Worm (Caenorhabditis elegans): ENCODE results near the gene math-8.

Gene math-8

ce11 chrII:1889071-1889470 lies at the start of gene math-8:
Gene math-8 (minus strand): TSS chrII:1889171.
- no peak for TF ChIP-seq nhr-102 (tag; optimal IDR thresholded peaks at IDR 0.05)
- no peak for TF ChIP-seq snpc-1.2 (GFP tag; IDR thresholded peaks at IDR 0.05)
- TF ChIP-seq nhr-76 (tag; optimal IDR thresholded peaks at IDR 0.05) = no peak
- TF ChIP-seq ceh-62 (tag; optimal IDR thresholded peaks at IDR 0.05) = no peak
- TF ChIP-seq Y105C5A.15 (GFP tag; IDR thresholded peaks at IDR 0.05) = no peak
- TF ChIP-seq ces-1 (GFP tag; optimal IDR thresholded peaks at IDR 0.05) = no peak

ce11 chrII:1928578-1928977 lies 39.6 kb upstream of the math-8 start:
- peak; percentile 30; the same call in 1 of the 2 replicates for TF ChIP-seq lin-38 (GFP tag; IDR thresholded peaks at IDR 0.05)
- no peak for TF ChIP-seq nhr-11 (tag; optimal IDR thresholded peaks at IDR 0.05)
- TF ChIP-seq nhr-42 (GFP tag; IDR thresholded peaks at IDR 0.05) = no peak
- no peak for TF ChIP-seq F37D6.2 (tag; optimal IDR thresholded peaks at IDR 0.05)
- peak; percentile 25 for TF ChIP-seq aha-1 (tag)

- no peak for TF ChIP-seq nhr-25 (tag; optimal IDR thresholded peaks at IDR 0.05; ENCODE audit: borderline replicate concordance, insufficient read depth)
- TF ChIP-seq fos-1 (tag; optimal IDR thresholded peaks at IDR 0.05) = no peak
- TF ChIP-seq aly-2 (tag; optimal IDR thresholded peaks at IDR 0.05) = no peak
- TF ChIP-seq nhr-111 (GFP tag; optimal IDR thresholded peaks at IDR 0.05) = no peak
- TF ChIP-seq mdt-29 (GFP tag; IDR thresholded peaks at IDR 0.05) = no peak
- no peak for TF ChIP-seq pha-4 (GFP tag; IDR thresholded peaks at IDR 0.05)
- TF ChIP-seq pha-4 (tag; optimal IDR thresholded peaks at IDR 0.05) = no peak
- TF ChIP-seq cey-2 (tag; optimal IDR thresholded peaks at IDR 0.05; ENCODE audit: borderline replicate concordance, insufficient read depth) = no peak
- TF ChIP-seq zfp-2 (tag; optimal IDR thresholded peaks at IDR 0.05) = no peak
- no peak for TF ChIP-seq ctbp-1 (GFP tag; IDR thresholded peaks at IDR 0.05)
- TF ChIP-seq gei-8 (GFP tag; optimal IDR thresholded peaks at IDR 0.05) = no peak
- no peak for TF ChIP-seq lin-38 (GFP tag; IDR thresholded peaks at IDR 0.05)
- TF ChIP-seq lin-29 (GFP tag; IDR thresholded peaks at IDR 0.05) = no peak
- no peak for TF ChIP-seq F37D6.2 (tag; optimal IDR thresholded peaks at IDR 0.05)
- no peak for TF ChIP-seq madf-9 (GFP tag; conservative IDR thresholded peaks at IDR 0.05)
- TF ChIP-seq lin-1 (GFP tag; IDR thresholded peaks at IDR 0.05) = no peak
- no peak for TF ChIP-seq ceh-32 (tag; optimal IDR thresholded peaks at IDR 0.05; ENCODE audit: poor library complexity)
- TF ChIP-seq ceh-62 (tag; optimal IDR thresholded peaks at IDR 0.05) = no peak
- no peak for TF ChIP-seq fkh-10 (GFP tag; optimal IDR thresholded peaks at IDR 0.05)
- TF ChIP-seq lin-15B (tag; optimal IDR thresholded peaks at IDR 0.05) = no peak
- no peak for TF ChIP-seq egl-43 (GFP tag; IDR thresholded peaks at IDR 0.05)
These were observed 37.2 kb upstream of the math-8 start, which contains the start of gene F52C6.2 for ce11 chrII:1926162-1926561. Gene F52C6.2 (plus strand): TSS chrII:1926462.

- TF ChIP-seq dve-1 (tag; optimal IDR thresholded peaks at IDR 0.05; ENCODE audit: insufficient read depth) (no peak), nhr-25 (tag; optimal IDR thresholded peaks at IDR 0.05; ENCODE audit: borderline replicate concordance, insufficient read depth) (no peak), ces-1 (GFP tag; optimal IDR thresholded peaks at IDR 0.05) (no peak)
These were observed 35.5 kb upstream of the math-8 start, which contains the start of gene F52C6.3 for ce11 chrII:1924459-1924858. Gene F52C6.3 (plus strand): TSS chrII:1924759.

- peak; percentile 5 for TF ChIP-seq aha-1 (tag)
- TF ChIP-seq egl-43 (GFP tag; IDR thresholded peaks at IDR 0.05) = no peak
These were observed 33.8 kb upstream of the math-8 start, which contains the start of the genes bath-2 and F52C6.4 for ce11 chrII:1922665-1923187. Gene bath-2 (minus strand): TSS chrII:1922765. Gene F52C6.4 (plus strand): TSS chrII:1923137.

- TF ChIP-seq dve-1 (tag; optimal IDR thresholded peaks at IDR 0.05; ENCODE audit: insufficient read depth) (no peak), F26F4.8 (GFP tag; conservative IDR thresholded peaks at IDR 0.05) (no peak), F49E8.2 (tag; optimal IDR thresholded peaks at IDR 0.05; ENCODE audit: borderline replicate concordance) (no peak), egl-43 (GFP tag; IDR thresholded peaks at IDR 0.05) (no peak), lin-38 (GFP tag; IDR thresholded peaks at IDR 0.05) (no peak)
These were observed 32.0 kb upstream of the math-8 start, which contains the start of gene bath-7 for ce11 chrII:1921018-1921417. Gene bath-7 (minus strand): TSS chrII:1921118.
